Fruit fly (Drosophila melanogaster) whole organism, prepupa: ENCODE measurements around the gene Ubc84D.
A peak's percentile ranks its signal among the peaks of the same experiment; 100 is the strongest.

Experiments
- CG10631 ChIP-seq: fragments of 200-800 bp; sonication (Bioruptor generic); optimal IDR thresholded peaks from 2 replicates; lab custom pipeline; 2016; ENCODE audit warnings: missing biosample characterization, missing genetic modification characterization
- CG10669 ChIP-seq: fragments of 200-800 bp; sonication (Bioruptor generic); optimal IDR thresholded peaks from 3 replicates; lab custom pipeline; 2018; ENCODE audit warnings: missing biosample characterization, mild to moderate bottlenecking, missing genetic modification characterization, moderate library complexity
- CG11902 ChIP-seq: fragments of 200-800 bp; sonication (Bioruptor generic); optimal IDR thresholded peaks from 3 replicates; lab custom pipeline; 2016; ENCODE audit warnings: missing biosample characterization, missing genetic modification characterization
- CG15336 ChIP-seq: fragments of 200-800 bp; sonication (Bioruptor generic); IDR thresholded peaks from 2 replicates; pipeline ENCODE4 v1.3.6; 2022; ENCODE audit warnings: missing biosample characterization, missing genetic modification characterization
- CG16779 ChIP-seq: fragments of 200-800 bp; sonication (Bioruptor generic); optimal IDR thresholded peaks from 3 replicates; lab custom pipeline; 2017; ENCODE audit warnings: missing biosample characterization, mild to moderate bottlenecking, missing genetic modification characterization
- CG3032 ChIP-seq: fragments of 200-800 bp; optimal IDR thresholded peaks from 2 replicates; lab custom pipeline; 2019; ENCODE audit warnings: missing biosample characterization, mild to moderate bottlenecking, missing genetic modification characterization, moderate library complexity
- CG32006 ChIP-seq: fragments of 200-800 bp; sonication (Bioruptor generic); optimal IDR thresholded peaks from 3 replicates; lab custom pipeline; 2017; ENCODE audit warnings: missing biosample characterization, mild to moderate bottlenecking, missing genetic modification characterization
- CG6163 ChIP-seq: fragments of 200-800 bp; sonication (Bioruptor generic); IDR thresholded peaks from 3 replicates; pipeline ENCODE4 v1.3.6; 2022; ENCODE audit warnings: missing biosample characterization, missing genetic modification characterization
- CG6276 ChIP-seq: fragments of 200-800 bp; sonication (Bioruptor generic); optimal IDR thresholded peaks from 2 replicates; lab custom pipeline; 2017; ENCODE audit warnings: missing biosample characterization, mild to moderate bottlenecking, missing genetic modification characterization
- CG6808 ChIP-seq: fragments of 200-800 bp; sonication (Bioruptor generic); optimal IDR thresholded peaks from 3 replicates; lab custom pipeline; 2017; ENCODE audit warnings: missing biosample characterization, missing genetic modification characterization, mild to moderate bottlenecking, moderate library complexity, missing genetic modification reagents
- CG7368 ChIP-seq: fragments of 200-800 bp; sonication (Bioruptor generic); optimal IDR thresholded peaks from 3 replicates; lab custom pipeline; 2016; ENCODE audit warnings: missing biosample characterization, missing genetic modification characterization
- CG8319 ChIP-seq: fragments of 200-800 bp; sonication (Bioruptor generic); optimal IDR thresholded peaks from 3 replicates; lab custom pipeline; 2016; ENCODE audit warnings: missing biosample characterization, missing genetic modification characterization
- Eip75B ChIP-seq: fragments of 200-800 bp; sonication (Bioruptor generic); optimal IDR thresholded peaks from 3 replicates; lab custom pipeline; 2016; ENCODE audit warnings: missing biosample characterization, missing genetic modification characterization
- Eip78C ChIP-seq: fragments of 200-800 bp; sonication (Bioruptor generic); peaks from one replicate; lab custom pipeline; 2016; ENCODE audit warnings: missing biosample characterization, missing genetic modification characterization
- Eip93F ChIP-seq: fragments of 200-800 bp; sonication (Bioruptor generic); optimal IDR thresholded peaks from 2 replicates; lab custom pipeline; 2016; ENCODE audit warnings: missing biosample characterization, mild to moderate bottlenecking, missing genetic modification characterization
- Hr38 ChIP-seq: sonication (Bioruptor generic); optimal IDR thresholded peaks from 2 replicates; lab custom pipeline; 2016; ENCODE audit warnings: missing biosample characterization, missing genetic modification characterization
- Hr39 ChIP-seq: fragments of 200-800 bp; sonication (Bioruptor generic); optimal IDR thresholded peaks from 2 replicates; lab custom pipeline; 2016; ENCODE audit warnings: missing biosample characterization, missing genetic modification characterization
- Hr4 ChIP-seq: fragments of 200-800 bp; sonication (Bioruptor generic); optimal IDR thresholded peaks from 3 replicates; lab custom pipeline; 2016; ENCODE audit warnings: missing biosample characterization, missing genetic modification characterization
- Lpt ChIP-seq: fragments of 200-800 bp; sonication (Bioruptor generic); optimal IDR thresholded peaks from 3 replicates; lab custom pipeline; 2016; ENCODE audit warnings: missing biosample characterization, missing genetic modification characterization
- Met ChIP-seq: fragments of 200-800 bp; sonication (Bioruptor generic); optimal IDR thresholded peaks from 3 replicates; lab custom pipeline; 2016; ENCODE audit warnings: missing biosample characterization, missing genetic modification characterization
- OdsH ChIP-seq: fragments of 200-800 bp; sonication (Bioruptor generic); optimal IDR thresholded peaks from 3 replicates; lab custom pipeline; 2016; ENCODE audit warnings: missing biosample characterization, missing genetic modification characterization
- Sox102F ChIP-seq: fragments of 200-800 bp; sonication (Bioruptor generic); optimal IDR thresholded peaks from 2 replicates; lab custom pipeline; 2016; ENCODE audit warnings: missing biosample characterization, mild to moderate bottlenecking, missing genetic modification characterization
- achi ChIP-seq: fragments of 200-800 bp; sonication (Bioruptor generic); optimal IDR thresholded peaks from 3 replicates; lab custom pipeline; 2016; ENCODE audit warnings: missing biosample characterization, missing genetic modification characterization
- acj6 ChIP-seq: fragments of 200-800 bp; sonication (Bioruptor generic); optimal IDR thresholded peaks from 3 replicates; lab custom pipeline; 2016; ENCODE audit warnings: missing biosample characterization, missing genetic modification characterization
- dac ChIP-seq: fragments of 200-800 bp; sonication (Bioruptor generic); optimal IDR thresholded peaks from 2 replicates; lab custom pipeline; 2017; ENCODE audit warnings: missing biosample characterization, mild to moderate bottlenecking, missing genetic modification characterization
- eg ChIP-seq: fragments of 200-800 bp; sonication (Bioruptor generic); IDR thresholded peaks from 3 replicates; pipeline ENCODE4 v1.3.6; 2022; ENCODE audit warnings: missing biosample characterization, missing genetic modification characterization
- fkh ChIP-seq: fragments of 200-800 bp; sonication (Bioruptor generic); optimal IDR thresholded peaks from 3 replicates; lab custom pipeline; 2017; ENCODE audit warnings: missing biosample characterization, mild to moderate bottlenecking, missing genetic modification characterization, moderate library complexity
- pdm3 ChIP-seq: fragments of 200-800 bp; sonication (Bioruptor generic); optimal IDR thresholded peaks from 3 replicates; lab custom pipeline; 2016; ENCODE audit warnings: missing biosample characterization, missing genetic modification characterization
- ss ChIP-seq, 2 experiments: fragments of 200-800 bp; sonication (Bioruptor generic); optimal IDR thresholded peaks; 2 replicates in 1 of 2; 3 replicates in 1 of 2; lab custom pipeline; 2017 to 2018; ENCODE audit warnings: mild to moderate bottlenecking in 2 of 2, missing biosample characterization in 2 of 2, missing genetic modification characterization in 2 of 2, moderate library complexity in 1 of 2
- svp ChIP-seq: fragments of 200-800 bp; sonication (Bioruptor generic); peaks from one replicate; lab custom pipeline; 2016; ENCODE audit warnings: missing biosample characterization, missing genetic modification characterization
- vri ChIP-seq: fragments of 200-800 bp; sonication (Bioruptor generic); optimal IDR thresholded peaks from 3 replicates; lab custom pipeline; 2016; ENCODE audit warnings: missing biosample characterization, mild to moderate bottlenecking, missing genetic modification characterization

Gene Ubc84D

DNA sequence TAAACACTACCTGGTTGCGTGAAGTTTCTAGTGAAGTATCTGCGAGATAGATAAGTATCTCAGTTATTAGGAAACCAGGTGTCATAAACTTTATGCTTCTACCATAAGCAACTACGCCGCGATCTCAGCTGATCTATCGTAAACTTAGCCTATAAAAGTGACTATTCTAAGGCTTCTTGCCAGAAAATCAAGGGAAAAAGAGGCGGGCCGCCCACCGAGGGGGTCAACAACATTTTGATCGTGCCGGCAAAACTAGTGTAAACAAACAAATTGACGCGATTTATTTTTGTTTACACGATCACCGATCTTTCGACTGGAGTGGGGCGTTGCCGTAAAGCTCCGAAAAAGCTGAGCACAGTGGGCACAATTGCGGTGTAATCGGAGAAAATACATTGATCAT is 4.9 kb upstream of the Ubc84D start:
- TF ChIP-seq fkh (peak; percentile 93), CG32006 (GFP tag; lab: Kevin White, UChicago) (no peak), svp (no peak), OdsH (GFP tag; lab: Kevin White, UChicago) (no peak), Sox102F (no peak)
- TF ChIP-seq, all 60 proteins: peak for 1

DNA sequence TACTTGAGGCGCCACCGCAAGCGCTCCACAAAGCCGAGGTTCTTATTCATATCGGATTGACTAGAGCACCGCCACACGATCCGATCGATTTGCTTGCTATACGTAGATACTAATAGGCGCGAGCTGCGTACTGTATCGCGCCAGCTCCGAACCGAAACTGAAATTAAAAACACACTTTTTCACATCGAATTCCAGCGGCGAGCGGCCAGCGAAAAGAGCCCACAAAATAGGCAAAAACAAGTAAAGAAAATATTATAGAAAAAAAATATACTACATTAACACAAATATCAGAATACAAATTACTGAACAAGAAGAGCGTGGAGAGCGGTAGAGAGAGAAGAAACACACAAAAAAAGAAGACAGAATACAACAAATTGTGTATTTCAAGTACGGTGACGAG is 4.3 kb upstream of the Ubc84D start, which contains the start of gene alpha-Est7:
alpha-Est7 (minus strand) TSS at position 160 of the 400 bp plus-strand sequence.
- TF ChIP-seq Hr39 (GFP tag; lab: Kevin White, UChicago) (no peak), svp (peak; percentile 80), Eip78C (GFP tag; lab: Kevin White, UChicago) (peak; percentile 29), vri (GFP tag; lab: Kevin White, UChicago) (peak; percentile 32)

DNA sequence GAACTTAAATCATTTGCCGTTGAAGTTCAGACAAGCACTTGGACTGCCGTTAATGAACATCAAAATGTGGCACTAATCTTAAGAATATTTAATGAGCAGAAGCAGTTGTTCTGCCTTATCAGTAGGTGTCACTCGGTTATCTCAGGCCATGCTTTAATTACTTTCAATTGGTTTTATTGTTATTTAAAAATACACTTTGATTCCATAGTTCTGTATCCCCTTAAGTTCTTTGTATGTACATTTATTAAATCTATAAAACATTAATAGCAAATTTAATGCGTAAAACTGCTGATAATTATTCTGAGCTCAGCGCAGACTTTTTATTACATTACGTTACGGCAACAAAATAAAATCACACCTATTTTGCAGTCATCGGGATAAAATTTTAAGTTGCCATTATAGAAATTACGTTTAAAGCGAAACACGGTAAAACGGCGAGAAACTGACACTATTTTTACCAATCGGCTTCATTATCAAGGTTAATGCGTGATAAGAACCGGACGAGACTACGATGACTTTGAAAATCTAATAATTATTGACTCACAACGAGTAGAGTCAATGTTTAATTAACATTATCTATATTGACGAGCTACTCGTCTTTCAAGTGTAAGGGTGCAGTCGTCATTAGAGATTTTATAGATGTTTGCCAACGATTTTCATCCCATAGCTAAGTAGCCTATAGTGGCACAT is 3.2 kb upstream of the Ubc84D start:
- TF ChIP-seq eg (GFP tag; lab: Robert Waterston, UW): no peak
- peak; percentile 70 for TF ChIP-seq CG6276 (GFP tag; lab: Kevin White, UChicago)
- no peak for TF ChIP-seq Hr4 (GFP tag; lab: Kevin White, UChicago)
- no peak for TF ChIP-seq CG16779 (tag; lab: Kevin White, UChicago)
- peak; percentile 91 for TF ChIP-seq svp
- no peak for TF ChIP-seq vri (GFP tag; lab: Kevin White, UChicago)
- no peak for TF ChIP-seq Lpt
- peak; percentile 20 for TF ChIP-seq fkh
- no peak for TF ChIP-seq Eip75B

DNA sequence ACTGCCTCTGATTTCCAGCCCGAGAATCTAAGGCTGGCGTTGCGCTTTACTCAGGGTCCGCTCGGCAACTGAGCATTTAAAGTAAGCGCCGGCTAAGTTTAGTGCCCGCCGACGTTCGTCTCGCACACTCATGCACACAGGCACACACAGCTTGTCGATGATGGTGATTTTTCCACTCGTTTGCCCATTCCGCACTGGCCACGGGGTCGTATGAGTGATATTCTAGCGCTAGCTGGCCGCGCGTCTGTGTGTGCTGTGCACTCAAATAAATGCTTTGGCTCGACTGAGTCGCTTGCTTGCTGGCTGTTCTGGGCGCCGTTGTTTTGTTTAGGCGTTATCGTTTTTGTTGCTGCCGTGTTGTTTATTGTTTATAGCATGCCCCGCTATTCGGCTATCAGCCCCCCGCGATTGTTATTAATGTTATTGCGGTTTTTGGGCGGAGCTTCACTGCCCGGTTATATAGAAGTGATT is 3.6 kb downstream of the Ubc84D start, which contains the start of gene alpha-Est8:
alpha-Est8 (minus strand) TSS at position 72 of the 471 bp plus-strand sequence.
- peak; percentile 76 for TF ChIP-seq svp
- no peak for TF ChIP-seq CG8319 (GFP tag; lab: Kevin White, UChicago)
- no peak for TF ChIP-seq CG6808 (GFP tag; lab: Kevin White, UChicago)
- TF ChIP-seq eg (GFP tag; lab: Robert Waterston, UW): no peak
- TF ChIP-seq fkh: peak; percentile 31
- TF ChIP-seq Met (GFP tag; lab: Kevin White, UChicago): no peak
- TF ChIP-seq CG15336 (GFP tag; lab: Robert Waterston, UW): no peak
- TF ChIP-seq Hr38 (GFP tag; lab: Kevin White, UChicago): no peak
- TF ChIP-seq vri (GFP tag; lab: Kevin White, UChicago): peak; percentile 11
- TF ChIP-seq CG10631 (GFP tag; lab: Kevin White, UChicago): no peak
- TF ChIP-seq, all 60 proteins: peak for 3

DNA sequence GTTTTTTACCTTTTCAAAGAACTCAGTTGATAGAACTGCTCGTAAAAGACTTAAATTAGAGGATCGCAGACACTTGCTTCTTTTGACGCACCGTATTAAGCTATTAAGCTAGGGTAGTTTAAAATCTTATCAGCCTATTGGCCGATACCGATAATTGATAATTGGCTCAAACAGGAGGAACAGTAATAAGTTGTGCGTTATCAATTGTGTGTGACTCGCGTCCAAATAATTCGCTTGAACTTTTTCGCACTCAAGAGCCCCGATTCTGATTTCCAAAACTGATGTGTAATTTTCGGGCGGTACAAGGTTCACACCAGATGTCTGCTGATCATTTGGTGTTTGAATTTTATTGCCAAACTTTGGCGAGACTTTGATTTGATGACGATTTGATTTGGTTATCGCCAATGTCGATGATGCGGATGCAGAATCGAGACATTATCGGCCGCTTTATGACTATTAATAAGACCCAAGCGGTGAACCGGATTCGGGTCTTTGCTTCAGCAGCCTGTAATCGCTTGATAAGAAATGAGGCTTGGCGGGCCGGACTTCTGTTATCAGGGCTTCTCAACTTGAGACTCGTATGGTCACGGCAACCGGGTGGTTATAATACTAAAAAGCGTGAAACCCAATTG is 4.9 kb downstream of the Ubc84D start:
- TF ChIP-seq CG10669 (GFP tag; lab: Kevin White, UChicago) (no peak), CG6163 (GFP tag; lab: Robert Waterston, UW) (no peak), achi (GFP tag; lab: Kevin White, UChicago) (no peak), svp (peak; percentile 99)

DNA sequence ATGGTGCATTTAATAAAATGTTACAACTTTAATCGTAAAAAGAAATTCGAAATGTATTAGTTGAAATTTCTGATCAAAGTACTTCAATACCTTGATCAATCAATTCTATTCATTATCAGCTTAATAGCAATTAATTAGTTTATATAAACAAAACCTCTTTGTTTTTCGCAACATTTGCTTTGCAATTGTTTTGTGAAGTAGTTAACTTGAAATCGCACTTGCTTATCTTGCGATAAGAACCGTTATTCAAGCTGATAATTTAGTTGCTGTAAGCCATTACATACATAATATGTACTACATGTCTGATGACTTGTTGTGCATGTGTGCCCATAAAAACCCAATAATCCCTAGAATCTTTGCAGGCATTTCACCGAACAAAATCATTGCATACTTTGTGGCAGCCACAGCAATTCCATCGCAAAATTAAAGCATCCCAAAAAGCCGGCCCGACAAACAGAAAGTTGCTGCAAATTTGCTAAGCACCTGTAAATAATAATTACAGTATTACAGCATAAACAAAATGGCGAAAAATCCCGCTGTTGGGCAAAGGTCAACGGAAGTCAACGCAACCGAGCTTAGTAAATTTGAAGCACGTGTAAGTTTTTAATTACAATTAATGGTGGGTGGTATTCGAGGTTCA is 10.9 kb downstream of the Ubc84D start:
- TF ChIP-seq achi (GFP tag; lab: Kevin White, UChicago) (no peak), fkh (peak; percentile 5), CG7368 (no peak), pdm3 (no peak), Eip75B (no peak), acj6 (GFP tag; lab: Kevin White, UChicago) (no peak), Met (GFP tag; lab: Kevin White, UChicago) (no peak), dac (GFP tag; lab: Kevin White, UChicago) (no peak), Eip93F (no peak), svp (peak; percentile 83), vri (GFP tag; lab: Kevin White, UChicago) (peak; percentile 69), CG3032 (no peak), ss (GFP tag; optimal IDR thresholded peaks at IDR 0.05; lab: Kevin White, UChicago) (no peak), Eip78C (GFP tag; lab: Kevin White, UChicago) (peak; percentile 67), CG11902 (GFP tag; lab: Kevin White, UChicago) (no peak)
